Worm (Caenorhabditis elegans) whole organism, L4 larva: ENCODE results near the gene T15B7.8.

Experiments
- Y105C5A.15 ChIP-seq: fragments of 200-800 bp; sonication (Bioruptor generic); IDR thresholded peaks from 2 replicates; pipeline ENCODE4 v1.3.6; 2022; ENCODE audit warnings: missing genetic modification characterization, missing compliant biosample characterization
- arid-1 ChIP-seq: fragments of 200-800 bp; sonication (Bioruptor generic); conservative IDR thresholded peaks from 2 replicates; pipeline ENCODE4 v1.3.6; 2022; ENCODE audit warnings: missing genetic modification reagents, missing genetic modification characterization, missing compliant biosample characterization
- lin-1 ChIP-seq: fragments of 200-800 bp; sonication (Bioruptor generic); IDR thresholded peaks from 2 replicates; pipeline ENCODE4 v1.3.6; 2022; ENCODE audit warnings: missing genetic modification reagents, missing genetic modification characterization, missing compliant biosample characterization
- nhr-10 ChIP-seq: fragments of 150-350 bp; optimal IDR thresholded peaks from 2 replicates; lab custom pipeline; 2014; ENCODE audit warnings: missing biosample characterization, missing genetic modification characterization
- nhr-25 ChIP-seq: sonication (generic microtip); optimal IDR thresholded peaks from 2 replicates; lab custom pipeline; 2017; ENCODE audit warnings: missing genetic modification characterization, mild to moderate bottlenecking, missing compliant biosample characterization, antibody characterized with exemption, moderate library complexity, borderline replicate concordance; ENCODE audit not compliant: insufficient read depth
- pha-4 ChIP-seq, 2 experiments: fragments of 150-350 bp in 1 of 2; fragments of 200-800 bp in 1 of 2; sonication (Bioruptor generic) in 1 of 2; IDR thresholded peaks in 1 of 2; optimal IDR thresholded peaks in 1 of 2; 2 replicates each; pipeline versions ENCODE4 v1.3.6 to Lab custom; 2014 to 2022; ENCODE audit warnings: missing genetic modification characterization in 2 of 2, missing genetic modification reagents in 2 of 2, missing biosample characterization in 1 of 2, missing compliant biosample characterization in 1 of 2
- ztf-7 ChIP-seq: fragments of 150-350 bp; optimal IDR thresholded peaks from 2 replicates; lab custom pipeline; 2014; ENCODE audit warnings: missing biosample characterization, missing genetic modification characterization

DNA sequence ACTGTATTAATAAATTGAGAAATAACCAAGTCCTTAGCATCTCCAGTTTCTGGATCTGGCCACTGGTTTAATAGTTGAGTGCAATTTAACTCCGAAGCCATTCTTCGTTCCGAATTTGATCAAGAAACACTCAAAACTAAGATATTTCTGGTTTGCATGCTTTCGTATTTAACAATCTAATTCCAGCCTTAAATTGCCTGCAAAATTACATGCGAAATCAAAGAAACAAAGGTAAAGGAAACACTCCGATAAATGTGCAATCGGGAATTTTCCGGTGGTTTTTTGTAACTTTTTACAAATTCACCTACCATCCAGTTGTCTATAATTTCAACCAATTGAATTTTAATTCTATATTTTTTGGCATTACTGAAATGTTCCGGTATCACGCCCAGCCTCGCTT is 19.8 kb upstream of the T15B7.8 start, which contains the start of gene dmsr-10:
- TF ChIP-seq lin-1 (GFP tag; lab: Robert Waterston, UW) (no peak), ztf-7 (no peak), pha-4 (GFP tag; IDR thresholded peaks at IDR 0.05; lab: Robert Waterston, UW) (no peak), pha-4 (tag; optimal IDR thresholded peaks at IDR 0.05; lab: Kevin White, UChicago) (no peak), nhr-10 (tag; lab: Kevin White, UChicago) (no peak), nhr-25 (tag; lab: Kevin White, UChicago) (no peak), Y105C5A.15 (GFP tag; lab: Robert Waterston, UW) (no peak), arid-1 (GFP tag; lab: Robert Waterston, UW) (no peak)
